Worm (Caenorhabditis elegans) whole organism, L2 larva: ENCODE results near the gene eri-3.

ENCODE experiments used
- R02D3.7 ChIP-seq: fragments of 150-350 bp; optimal IDR thresholded peaks from 2 replicates; lab custom pipeline; 2014; ENCODE audit warnings: missing biosample characterization, missing genetic modification characterization
- crh-2 ChIP-seq: sonication (generic microtip); optimal IDR thresholded peaks from 2 replicates; lab custom pipeline; 2017; ENCODE audit warnings: missing biosample characterization, missing genetic modification characterization
- dmd-4 ChIP-seq: sonication (generic microtip); optimal IDR thresholded peaks from 2 replicates; lab custom pipeline; 2017; ENCODE audit warnings: missing biosample characterization, missing genetic modification characterization
- fos-1 ChIP-seq: fragments of 150-350 bp; optimal IDR thresholded peaks from 2 replicates; lab custom pipeline; 2014; ENCODE audit warnings: missing biosample characterization, missing genetic modification characterization
- lin-13 ChIP-seq: fragments of 150-350 bp; optimal IDR thresholded peaks from 2 replicates; lab custom pipeline; 2014; ENCODE audit warnings: missing biosample characterization, missing genetic modification reagents, missing genetic modification characterization
- mbf-1 ChIP-seq: sonication (generic microtip); optimal IDR thresholded peaks from 2 replicates; lab custom pipeline; 2017; ENCODE audit warnings: missing biosample characterization, missing genetic modification characterization
- mdl-1 ChIP-seq, 2 experiments: fragments of 150-350 bp in 1 of 2; sonication (generic microtip) in 1 of 2; optimal IDR thresholded peaks; 2 replicates each; lab custom pipeline; 2017; ENCODE audit warnings: missing biosample characterization in 2 of 2, missing genetic modification characterization in 2 of 2
- nhr-21 ChIP-seq: fragments of 150-350 bp; optimal IDR thresholded peaks from 2 replicates; lab custom pipeline; 2014; ENCODE audit warnings: missing biosample characterization, missing genetic modification characterization
- unc-39 ChIP-seq: fragments of 150-350 bp; optimal IDR thresholded peaks from 2 replicates; lab custom pipeline; 2014; ENCODE audit warnings: missing biosample characterization, missing genetic modification characterization
- unc-55 ChIP-seq: fragments of 150-350 bp; sonication (generic microtip); optimal IDR thresholded peaks from 3 replicates; lab custom pipeline; 2014; ENCODE audit warnings: missing biosample characterization, missing genetic modification reagents, missing genetic modification characterization

ce11 chrII:1105291-1105690 is 18.0 kb upstream of the eri-3 start:
- TF ChIP-seq crh-2 (tag; lab: Kevin White, UChicago) (no peak), nhr-21 (tag; lab: Kevin White, UChicago) (no peak), unc-39 (no peak), R02D3.7 (tag; lab: Kevin White, UChicago) (no peak), mbf-1 (tag; lab: Kevin White, UChicago) (no peak), fos-1 (no peak), unc-55 (GFP tag; lab: Kevin White, UChicago) (no peak), lin-13 (GFP tag; lab: Kevin White, UChicago) (no peak), dmd-4 (no peak), mdl-1 (tag; optimal IDR thresholded peaks at IDR 0.05; lab: Kevin White, UChicago) (no peak)
